Fruit fly (Drosophila melanogaster) whole organism, embryonic: Measurements from ENCODE around the gene Zip89B.

ENCODE experiments used
- B-H1 ChIP-seq: fragments of 200-800 bp; sonication (Bioruptor generic); IDR thresholded peaks from 3 replicates; pipeline ENCODE4 v1.3.6; 2022; ENCODE audit warnings: missing biosample characterization, missing genetic modification characterization
- CG10462 ChIP-seq: fragments of 200-800 bp; sonication (Bioruptor generic); optimal IDR thresholded peaks from 2 replicates; lab custom pipeline; 2016; ENCODE audit warnings: missing biosample characterization, missing genetic modification characterization
- CG11085 ChIP-seq: fragments of 200-800 bp; sonication (Bioruptor generic); IDR thresholded peaks from 2 replicates; pipeline ENCODE4 v1.3.6; 2022; ENCODE audit warnings: missing biosample characterization, missing genetic modification characterization
- CG11093 ChIP-seq: fragments of 200-800 bp; sonication (Bioruptor generic); IDR thresholded peaks from 3 replicates; pipeline ENCODE4 v1.3.6; 2022; ENCODE audit warnings: missing biosample characterization, missing genetic modification characterization
- CG11560 ChIP-seq: fragments of 200-800 bp; sonication (Bioruptor generic); IDR thresholded peaks from 3 replicates; pipeline ENCODE4 v1.3.6; 2022; ENCODE audit warnings: missing biosample characterization, missing genetic modification characterization
- CG11695 ChIP-seq: fragments of 200-800 bp; sonication (Bioruptor generic); IDR thresholded peaks from 3 replicates; pipeline ENCODE4 v1.3.6; 2022; ENCODE audit warnings: missing biosample characterization, missing genetic modification characterization
- CG12744 ChIP-seq: fragments of 200-800 bp; sonication (Bioruptor generic); optimal IDR thresholded peaks from 2 replicates; lab custom pipeline; 2016; ENCODE audit warnings: missing biosample characterization, missing genetic modification characterization
- CG12942 ChIP-seq: fragments of 200-800 bp; sonication (Bioruptor generic); optimal IDR thresholded peaks from 3 replicates; lab custom pipeline; 2016; ENCODE audit warnings: missing biosample characterization, missing genetic modification characterization
- CG14860 ChIP-seq: fragments of 200-800 bp; sonication (Bioruptor generic); IDR thresholded peaks from 3 replicates; pipeline ENCODE4 v1.3.6; 2022; ENCODE audit warnings: missing biosample characterization, missing genetic modification characterization; ENCODE audit not compliant: partially characterized antibody
- CG16863 ChIP-seq: fragments of 200-800 bp; sonication (Bioruptor generic); optimal IDR thresholded peaks from 3 replicates; lab custom pipeline; 2016; ENCODE audit warnings: missing biosample characterization, missing genetic modification characterization
- CG17361 ChIP-seq: fragments of 200-800 bp; sonication (Bioruptor generic); IDR thresholded peaks from 3 replicates; pipeline ENCODE4 v1.3.6; 2022; ENCODE audit warnings: missing biosample characterization, missing genetic modification characterization
- CG17568 ChIP-seq: fragments of 200-800 bp; sonication (Bioruptor generic); optimal IDR thresholded peaks from 2 replicates; lab custom pipeline; 2018; ENCODE audit warnings: missing biosample characterization, mild to moderate bottlenecking, missing genetic modification characterization, moderate library complexity
- CG18011 ChIP-seq: fragments of 200-800 bp; sonication (Bioruptor generic); optimal IDR thresholded peaks from 2 replicates; lab custom pipeline; 2017; ENCODE audit warnings: missing biosample characterization, missing genetic modification characterization, mild to moderate bottlenecking, moderate library complexity, missing genotype
- CG2678 ChIP-seq: fragments of 200-800 bp; sonication (Bioruptor generic); optimal IDR thresholded peaks from 3 replicates; lab custom pipeline; 2019; ENCODE audit warnings: missing biosample characterization, mild to moderate bottlenecking, missing genetic modification characterization, moderate library complexity
- CG2875 ChIP-seq: fragments of 200-800 bp; sonication (Bioruptor generic); optimal IDR thresholded peaks from 2 replicates; lab custom pipeline; 2017; ENCODE audit warnings: missing biosample characterization, mild to moderate bottlenecking, missing genetic modification characterization, missing genetic modification reagents
- CG43689 ChIP-seq: fragments of 200-800 bp; sonication (Bioruptor generic); IDR thresholded peaks from 2 replicates; pipeline ENCODE4 v1.3.6; 2022; ENCODE audit warnings: missing biosample characterization, missing genetic modification characterization
- CG4617 ChIP-seq: fragments of 200-800 bp; sonication (Bioruptor generic); optimal IDR thresholded peaks from 3 replicates; lab custom pipeline; 2016; ENCODE audit warnings: missing biosample characterization, missing genetic modification characterization, borderline replicate concordance
- CG6254 ChIP-seq: fragments of 200-800 bp; sonication (Bioruptor generic); optimal IDR thresholded peaks from 3 replicates; lab custom pipeline; 2017; ENCODE audit warnings: mild to moderate bottlenecking, missing biosample characterization, missing genetic modification reagents, missing genetic modification characterization
- CG6683 ChIP-seq: fragments of 200-800 bp; sonication (Bioruptor generic); optimal IDR thresholded peaks from 2 replicates; lab custom pipeline; 2017; ENCODE audit warnings: missing biosample characterization, mild to moderate bottlenecking, missing genetic modification characterization, missing genetic modification reagents
- CG7271 ChIP-seq: fragments of 200-800 bp; sonication (Bioruptor generic); optimal IDR thresholded peaks from 2 replicates; lab custom pipeline; 2018; ENCODE audit warnings: missing biosample characterization, mild to moderate bottlenecking, missing genetic modification characterization, moderate library complexity
- CG8765 ChIP-seq: fragments of 200-800 bp; sonication (Bioruptor generic); IDR thresholded peaks from 2 replicates; pipeline ENCODE4 v1.3.6; 2022; ENCODE audit warnings: missing biosample characterization, missing genetic modification characterization
- CG9437 ChIP-seq: fragments of 200-800 bp; sonication (Bioruptor generic); optimal IDR thresholded peaks from 2 replicates; lab custom pipeline; 2018; ENCODE audit warnings: missing biosample characterization, mild to moderate bottlenecking, missing genetic modification characterization
- CG9609 ChIP-seq: fragments of 200-800 bp; sonication (Bioruptor generic); optimal IDR thresholded peaks from 3 replicates; lab custom pipeline; 2016; ENCODE audit warnings: missing biosample characterization, missing genetic modification characterization
- Doc3 ChIP-seq: fragments of 200-800 bp; sonication (Bioruptor generic); IDR thresholded peaks from 3 replicates; pipeline ENCODE4 v1.3.6; 2022; ENCODE audit warnings: missing biosample characterization, missing genetic modification characterization; ENCODE audit not compliant: partially characterized antibody
- Gsc ChIP-seq: fragments of 200-800 bp; sonication (Bioruptor generic); IDR thresholded peaks from 2 replicates; pipeline ENCODE4 v1.3.6; 2022; ENCODE audit warnings: missing biosample characterization, missing genetic modification characterization
- Hey ChIP-seq: fragments of 200-800 bp; sonication (Bioruptor generic); optimal IDR thresholded peaks from 3 replicates; lab custom pipeline; 2018; ENCODE audit warnings: missing biosample characterization, mild to moderate bottlenecking, missing genetic modification characterization
- MBD-R2 ChIP-seq: fragments of 200-800 bp; sonication (Bioruptor generic); IDR thresholded peaks from 2 replicates; pipeline ENCODE4 v1.3.6; 2022; ENCODE audit warnings: missing biosample characterization, missing genetic modification characterization
- Rfx ChIP-seq: fragments of 200-800 bp; sonication (Bioruptor generic); IDR thresholded peaks from 2 replicates; pipeline ENCODE4 v1.3.6; 2022; ENCODE audit warnings: missing biosample characterization, missing genetic modification characterization
- Xbp1 ChIP-seq: fragments of 200-800 bp; sonication (Bioruptor generic); optimal IDR thresholded peaks from 3 replicates; lab custom pipeline; 2016; ENCODE audit warnings: missing biosample characterization, mild to moderate bottlenecking, missing genetic modification characterization
- al ChIP-seq: fragments of 200-800 bp; sonication (Bioruptor generic); IDR thresholded peaks from 2 replicates; pipeline ENCODE4 v1.3.6; 2022; ENCODE audit warnings: missing biosample characterization, missing genetic modification characterization
- cad ChIP-seq: fragments of >200 bp; optimal IDR thresholded peaks from 2 replicates; lab custom pipeline; 2017; ENCODE audit warnings: missing biosample characterization, missing genetic modification characterization
- chn ChIP-seq: fragments of 200-800 bp; sonication (Bioruptor generic); optimal IDR thresholded peaks from 2 replicates; lab custom pipeline; 2016; ENCODE audit warnings: missing biosample characterization, missing genetic modification characterization
- dati ChIP-seq: fragments of 200-800 bp; sonication (Bioruptor generic); IDR thresholded peaks from 2 replicates; pipeline ENCODE4 v1.3.6; 2022; ENCODE audit warnings: missing biosample characterization, missing genetic modification characterization
- esg ChIP-seq: fragments of 200-800 bp; sonication (Bioruptor generic); conservative IDR thresholded peaks from 2 replicates; pipeline ENCODE4 v1.3.6; 2022; ENCODE audit warnings: missing biosample characterization, missing genetic modification characterization
- grau ChIP-seq: fragments of 200-800 bp; optimal IDR thresholded peaks from 3 replicates; lab custom pipeline; 2019; ENCODE audit warnings: missing biosample characterization, mild to moderate bottlenecking, missing genetic modification characterization, moderate library complexity
- hb ChIP-seq: fragments of 200-800 bp; sonication (Bioruptor generic); IDR thresholded peaks from 3 replicates; pipeline ENCODE4 v1.3.6; 2022; ENCODE audit warnings: missing biosample characterization, missing genetic modification characterization; ENCODE audit not compliant: partially characterized antibody
- lab ChIP-seq: fragments of 200-800 bp; sonication (Bioruptor generic); optimal IDR thresholded peaks from 3 replicates; lab custom pipeline; 2017; ENCODE audit warnings: missing biosample characterization, missing genetic modification characterization, mild to moderate bottlenecking, moderate library complexity, missing genetic modification reagents
- lov ChIP-seq, 2 experiments: fragments of 200-800 bp in 1 of 2; fragments of >200 bp in 1 of 2; sonication (Bioruptor generic) in 1 of 2; IDR thresholded peaks in 1 of 2; optimal IDR thresholded peaks in 1 of 2; 2 replicates in 1 of 2; 3 replicates in 1 of 2; pipeline versions ENCODE4 v1.3.6 to Lab custom; 2017 to 2022; ENCODE audit warnings: missing biosample characterization in 1 of 2, missing genetic modification characterization in 1 of 2
- mld ChIP-seq: fragments of 200-800 bp; sonication (Bioruptor generic); IDR thresholded peaks from 3 replicates; pipeline ENCODE4 v1.3.6; 2022; ENCODE audit warnings: missing biosample characterization, missing genetic modification characterization; ENCODE audit not compliant: partially characterized antibody
- phol ChIP-seq: fragments of 200-800 bp; sonication (Bioruptor generic); optimal IDR thresholded peaks from 3 replicates; lab custom pipeline; 2018; ENCODE audit warnings: missing biosample characterization, mild to moderate bottlenecking, missing genetic modification characterization, moderate library complexity
- ro ChIP-seq: fragments of 200-800 bp; sonication (Bioruptor generic); IDR thresholded peaks from 2 replicates; pipeline ENCODE4 v1.3.6; 2022; ENCODE audit warnings: missing biosample characterization, missing genetic modification characterization
- slbo ChIP-seq: fragments of 200-800 bp; sonication (Bioruptor generic); IDR thresholded peaks from 2 replicates; pipeline ENCODE4 v1.3.6; 2022; ENCODE audit warnings: missing biosample characterization, missing genetic modification characterization
- sna ChIP-seq: fragments of 200-800 bp; sonication (Bioruptor generic); IDR thresholded peaks from 2 replicates; pipeline ENCODE4 v1.3.6; 2022; ENCODE audit warnings: missing biosample characterization, missing genetic modification characterization; ENCODE audit not compliant: partially characterized antibody
- stc ChIP-seq: fragments of 200-800 bp; sonication (Bioruptor generic); IDR thresholded peaks from 2 replicates; pipeline ENCODE4 v1.3.6; 2022; ENCODE audit warnings: missing biosample characterization, missing genetic modification characterization
- unc-4 ChIP-seq: fragments of 200-800 bp; sonication (Bioruptor generic); IDR thresholded peaks from 2 replicates; pipeline ENCODE4 v1.3.6; 2022; ENCODE audit warnings: missing biosample characterization, missing genetic modification characterization; ENCODE audit not compliant: partially characterized antibody
- vfl ChIP-seq: fragments of 200-800 bp; sonication (Bioruptor generic); optimal IDR thresholded peaks from 2 replicates; lab custom pipeline; 2016; ENCODE audit warnings: missing biosample characterization, missing genetic modification characterization
- wek ChIP-seq: fragments of 200-800 bp; sonication (Bioruptor generic); optimal IDR thresholded peaks from 3 replicates; lab custom pipeline; 2018; ENCODE audit warnings: missing biosample characterization, mild to moderate bottlenecking, missing genetic modification characterization, moderate library complexity
- z ChIP-seq: fragments of 200-800 bp; sonication (Bioruptor generic); IDR thresholded peaks from 3 replicates; pipeline ENCODE4 v1.3.6; 2022; ENCODE audit warnings: missing biosample characterization, missing genetic modification characterization

The Zip89B gene

DNA sequence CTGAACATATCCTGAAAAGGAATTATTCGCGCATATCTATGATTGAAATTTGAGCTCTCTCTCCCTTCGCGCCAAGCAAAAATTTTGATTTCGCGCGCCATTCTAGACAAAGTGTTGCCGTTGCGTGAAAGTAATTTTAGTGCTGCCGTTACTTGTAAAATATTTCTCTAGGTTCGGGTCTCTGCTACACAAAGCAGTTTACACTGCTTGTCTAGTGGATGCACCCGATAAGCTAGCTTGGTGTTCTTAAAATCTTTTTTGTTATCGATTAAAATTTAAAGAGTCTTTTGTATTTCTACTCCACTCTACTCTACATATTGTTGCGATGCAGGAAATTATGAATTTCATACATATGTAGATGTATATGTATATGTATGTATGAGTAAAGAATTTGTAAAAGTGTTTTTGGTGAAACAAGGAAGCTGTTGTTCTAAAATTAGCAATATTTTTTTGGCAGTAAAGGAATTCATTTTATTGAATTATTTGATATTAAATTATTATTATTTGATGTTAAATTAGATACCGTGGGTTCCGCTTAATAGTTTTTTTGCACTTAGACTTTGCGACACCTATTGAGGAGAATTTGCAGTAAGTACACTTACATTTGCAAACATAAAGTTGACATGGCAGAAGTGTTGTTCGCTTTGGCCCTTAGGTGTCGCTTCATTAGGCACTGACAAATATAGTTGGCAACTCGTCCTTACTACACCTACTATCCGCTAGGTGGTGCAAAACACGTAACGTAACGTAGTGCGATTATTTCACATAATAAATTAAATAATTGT lies 45.0 kb upstream of the Zip89B start (continued):
- TF ChIP-seq lov (optimal IDR thresholded peaks at IDR 0.05; lab: Kevin White, UChicago): no peak
- peak; percentile 74; the same call in 1 of the 3 replicates for TF ChIP-seq lov (GFP tag; IDR thresholded peaks at IDR 0.05; lab: Robert Waterston, UW)
- TF ChIP-seq al (GFP tag; lab: Robert Waterston, UW): peak; percentile 16; the same call in 1 of the 2 replicates
- TF ChIP-seq CG9437 (GFP tag; lab: Kevin White, UChicago): peak; percentile 100
- no peak for TF ChIP-seq CG2678 (tag; lab: Kevin White, UChicago)
- TF ChIP-seq Doc3 (GFP tag; lab: Robert Waterston, UW): no peak
- peak; percentile 92 for TF ChIP-seq CG11560 (tag; lab: Robert Waterston, UW)
- TF ChIP-seq CG12744: peak; percentile 34
- 0 out of 3 replicates have a peak, but pooled peaks have one; percentile 31 for TF ChIP-seq CG11093 (GFP tag; lab: Robert Waterston, UW)
- TF ChIP-seq CG2875 (GFP tag; lab: Kevin White, UChicago): peak; percentile 70
- TF ChIP-seq CG43689 (GFP tag; lab: Robert Waterston, UW): no peak
- peak; percentile 73 for TF ChIP-seq CG17361 (GFP tag; lab: Robert Waterston, UW)
- TF ChIP-seq vfl (GFP tag; lab: Kevin White, UChicago): peak; percentile 4
- no peak for TF ChIP-seq sna (GFP tag; lab: Robert Waterston, UW)
- peak; percentile 72 for TF ChIP-seq CG9609
- TF ChIP-seq slbo: peak; percentile 85
- TF ChIP-seq chn (GFP tag; lab: Kevin White, UChicago): peak; percentile 69
- TF ChIP-seq Rfx: peak; percentile 86
- TF ChIP-seq MBD-R2 (GFP tag; lab: Robert Waterston, UW): no peak
- TF ChIP-seq mld (GFP tag; lab: Robert Waterston, UW): no peak
- TF ChIP-seq CG11085: peak; percentile 77
- TF ChIP-seq Hey (tag; lab: Kevin White, UChicago): no peak
- no peak for TF ChIP-seq dati (GFP tag; lab: Robert Waterston, UW)
- peak; percentile 36 for TF ChIP-seq CG7271 (tag; lab: Kevin White, UChicago)
- peak; percentile 29 for TF ChIP-seq CG18011 (GFP tag; lab: Kevin White, UChicago)
- no peak for TF ChIP-seq CG6683 (GFP tag; lab: Kevin White, UChicago)
- no peak for TF ChIP-seq CG10462 (GFP tag; lab: Kevin White, UChicago)
- no peak for TF ChIP-seq CG11695 (GFP tag; lab: Robert Waterston, UW)
- TF ChIP-seq stc (GFP tag; lab: Robert Waterston, UW): peak; percentile 35; the same call in 1 of the 2 replicates
- no peak for TF ChIP-seq CG17568 (GFP tag; lab: Kevin White, UChicago)
- TF ChIP-seq CG4617 (GFP tag; lab: Kevin White, UChicago): peak; percentile 25
- peak; percentile 61 for TF ChIP-seq CG6254 (GFP tag; lab: Kevin White, UChicago)
- TF ChIP-seq hb: 0 out of 3 replicates have a peak, but pooled peaks have one; percentile 21
- TF ChIP-seq CG8765 (GFP tag; lab: Robert Waterston, UW): peak; percentile 44; the same call in 1 of the 2 replicates
- TF ChIP-seq CG14860 (GFP tag; lab: Robert Waterston, UW): peak; percentile 52; the same call in 2 of the 3 replicates
- peak; percentile 11; the same call in 1 of the 2 replicates for TF ChIP-seq ro (GFP tag; lab: Robert Waterston, UW)
- TF ChIP-seq CG16863 (GFP tag; lab: Kevin White, UChicago): peak; percentile 56
- peak; percentile 88 for TF ChIP-seq Xbp1 (GFP tag; lab: Kevin White, UChicago)
- peak; percentile 51; the same call in 2 of the 3 replicates for TF ChIP-seq B-H1 (GFP tag; lab: Robert Waterston, UW)
- TF ChIP-seq CG12942: peak; percentile 46
- TF ChIP-seq esg: peak; percentile 32
- TF ChIP-seq wek: peak; percentile 63
- no peak for TF ChIP-seq z (GFP tag; lab: Robert Waterston, UW)
- TF ChIP-seq lab (GFP tag; lab: Kevin White, UChicago): no peak
- peak; percentile 56 for TF ChIP-seq grau
- TF ChIP-seq Gsc (GFP tag; lab: Robert Waterston, UW): no peak
- no peak for TF ChIP-seq cad
- TF ChIP-seq unc-4: peak; percentile 56; the same call in 1 of the 2 replicates
- peak; percentile 45 for TF ChIP-seq phol
